Worm (Caenorhabditis elegans) whole organism, late embryonic: ENCODE results near the gene acd-4.

Experiments used
- K09A11.1 ChIP-seq: sonication (generic microtip); optimal IDR thresholded peaks from 2 replicates; lab custom pipeline; 2017; ENCODE audit warnings: antibody characterized with exemption, mild to moderate bottlenecking, missing genetic modification characterization, missing compliant biosample characterization; ENCODE audit not compliant: insufficient read depth
- hlh-15 ChIP-seq: sonication (generic microtip); optimal IDR thresholded peaks from 2 replicates; lab custom pipeline; 2016; ENCODE audit warnings: missing genetic modification characterization, missing compliant biosample characterization
- hlh-6 ChIP-seq: sonication (generic microtip); optimal IDR thresholded peaks from 2 replicates; lab custom pipeline; 2016; ENCODE audit warnings: missing genotype, missing genetic modification characterization, missing compliant biosample characterization
- madf-2 ChIP-seq: sonication (generic microtip); optimal IDR thresholded peaks from 2 replicates; lab custom pipeline; 2017; ENCODE audit warnings: missing genetic modification characterization, missing compliant biosample characterization
- nhr-11 ChIP-seq: fragments of 150-350 bp; optimal IDR thresholded peaks from 2 replicates; lab custom pipeline; 2014; ENCODE audit warnings: missing biosample characterization, missing genetic modification characterization
- pha-2 ChIP-seq: sonication (generic microtip); optimal IDR thresholded peaks from 2 replicates; lab custom pipeline; 2017; ENCODE audit warnings: mild to moderate bottlenecking, missing genetic modification characterization, missing compliant biosample characterization
- pqm-1 ChIP-seq: sonication (generic microtip); optimal IDR thresholded peaks from 2 replicates; lab custom pipeline; 2016; ENCODE audit warnings: missing genetic modification characterization, missing compliant biosample characterization
- sox-2 ChIP-seq: fragments of 200-800 bp; sonication (Bioruptor generic); IDR thresholded peaks from 2 replicates; pipeline ENCODE4 v1.3.6; 2022; ENCODE audit warnings: missing genetic modification reagents, missing genetic modification characterization, missing compliant biosample characterization
- tbx-2 ChIP-seq: sonication (generic microtip); optimal IDR thresholded peaks from 2 replicates; lab custom pipeline; 2016; ENCODE audit warnings: missing genetic modification characterization, missing compliant biosample characterization
- unc-86 ChIP-seq: sonication (generic microtip); optimal IDR thresholded peaks from 2 replicates; lab custom pipeline; 2016; ENCODE audit warnings: missing genetic modification characterization, missing compliant biosample characterization

DNA sequence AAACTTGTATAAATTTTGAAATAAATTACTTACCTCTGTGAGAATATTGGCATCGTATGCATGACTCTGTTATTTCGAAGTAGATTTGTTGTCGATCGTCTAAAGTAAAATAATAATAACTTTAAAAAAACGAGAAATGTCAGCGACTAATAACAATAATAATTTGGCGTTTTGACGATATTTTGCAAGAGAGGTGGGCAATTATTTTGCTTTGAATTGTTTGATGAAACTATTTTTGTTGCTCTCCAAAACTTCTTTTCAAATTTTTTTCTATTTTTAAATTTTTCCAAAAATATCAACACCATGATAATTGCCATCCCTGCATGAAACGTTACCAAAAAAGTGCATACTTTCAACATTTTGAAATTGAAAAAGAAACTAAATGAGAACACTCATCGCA lies 38.8 kb upstream of the acd-4 start, which contains the start of gene F41E6.7:
- TF ChIP-seq pqm-1 (no peak), pha-2 (tag; lab: Kevin White, UChicago) (no peak), nhr-11 (no peak), hlh-6 (tag; lab: Kevin White, UChicago) (no peak), sox-2 (GFP tag; lab: Robert Waterston, UW) (no peak), hlh-15 (tag; lab: Kevin White, UChicago) (no peak), K09A11.1 (no peak), unc-86 (tag; lab: Kevin White, UChicago) (no peak), tbx-2 (no peak), madf-2 (tag; lab: Kevin White, UChicago) (no peak)
